Fruit fly (Drosophila melanogaster) whole organism, embryonic: Measurements from ENCODE around the gene CG43137.

ENCODE experiments used
- Abd-B ChIP-seq: fragments of 200-800 bp; sonication (Bioruptor generic); optimal IDR thresholded peaks from 2 replicates; lab custom pipeline; 2018; ENCODE audit warnings: missing biosample characterization, mild to moderate bottlenecking, missing genetic modification characterization, moderate library complexity
- Adf1 ChIP-seq: fragments of 200-800 bp; sonication (Bioruptor generic); IDR thresholded peaks from 2 replicates; pipeline ENCODE4 v1.3.6; 2022; ENCODE audit warnings: missing biosample characterization, missing genetic modification characterization
- Antp ChIP-seq: fragments of 200-800 bp; sonication (Bioruptor generic); optimal IDR thresholded peaks from 3 replicates; lab custom pipeline; 2016; ENCODE audit warnings: missing biosample characterization, missing genetic modification characterization
- Bdp1 ChIP-seq: fragments of 200-800 bp; sonication (Bioruptor generic); optimal IDR thresholded peaks from 3 replicates; lab custom pipeline; 2016; ENCODE audit warnings: missing biosample characterization, missing genetic modification characterization
- CG10267 ChIP-seq: fragments of 200-800 bp; sonication (Bioruptor generic); optimal IDR thresholded peaks from 2 replicates; lab custom pipeline; 2018; ENCODE audit warnings: missing biosample characterization, mild to moderate bottlenecking, missing genetic modification characterization, moderate library complexity
- CG10654 ChIP-seq: fragments of 200-800 bp; sonication (Bioruptor generic); optimal IDR thresholded peaks from 2 replicates; lab custom pipeline; 2016; ENCODE audit warnings: missing biosample characterization, missing genetic modification characterization
- CG11247 ChIP-seq: fragments of 200-800 bp; sonication (Bioruptor generic); IDR thresholded peaks from 2 replicates; pipeline ENCODE4 v1.3.6; 2022; ENCODE audit warnings: missing biosample characterization, missing genetic modification characterization
- CG12769 ChIP-seq: fragments of 200-800 bp; sonication (Bioruptor generic); optimal IDR thresholded peaks from 2 replicates; lab custom pipeline; 2019; ENCODE audit warnings: missing biosample characterization, mild to moderate bottlenecking, missing genetic modification characterization, moderate library complexity
- CG17186 ChIP-seq: fragments of 200-800 bp; sonication (Bioruptor generic); optimal IDR thresholded peaks from 3 replicates; lab custom pipeline; 2017; ENCODE audit warnings: missing biosample characterization, missing genetic modification reagents, missing genetic modification characterization
- CG32532 ChIP-seq: fragments of 200-800 bp; sonication (Bioruptor generic); IDR thresholded peaks from 2 replicates; pipeline ENCODE4 v1.3.6; 2022; ENCODE audit warnings: missing biosample characterization, missing genetic modification characterization
- CG3281 ChIP-seq: fragments of 200-800 bp; sonication (Bioruptor generic); optimal IDR thresholded peaks from 3 replicates; lab custom pipeline; 2017; ENCODE audit warnings: missing biosample characterization, mild to moderate bottlenecking, missing genetic modification characterization
- CG3407 ChIP-seq: fragments of 200-800 bp; sonication (Bioruptor generic); optimal IDR thresholded peaks from 2 replicates; lab custom pipeline; 2018; ENCODE audit warnings: missing biosample characterization, mild to moderate bottlenecking, missing genetic modification characterization
- CG5180 ChIP-seq: fragments of 200-800 bp; sonication (Bioruptor generic); optimal IDR thresholded peaks from 3 replicates; lab custom pipeline; 2017; ENCODE audit warnings: missing biosample characterization, missing genetic modification characterization, mild to moderate bottlenecking, moderate library complexity, missing genetic modification reagents
- CG6654 ChIP-seq: fragments of 200-800 bp; sonication (Bioruptor generic); optimal IDR thresholded peaks from 2 replicates; lab custom pipeline; 2017; ENCODE audit warnings: missing biosample characterization, mild to moderate bottlenecking, missing genetic modification characterization
- CG6791 ChIP-seq: fragments of 200-800 bp; sonication (Bioruptor generic); IDR thresholded peaks from 3 replicates; pipeline ENCODE4 v1.3.6; 2022; ENCODE audit warnings: missing biosample characterization, missing genetic modification characterization; ENCODE audit not compliant: partially characterized antibody
- CG6854 ChIP-seq: fragments of 200-800 bp; sonication (Bioruptor generic); optimal IDR thresholded peaks from 3 replicates; lab custom pipeline; 2017; ENCODE audit warnings: missing biosample characterization, mild to moderate bottlenecking, missing genetic modification characterization
- CG7928 ChIP-seq: fragments of 200-800 bp; sonication (Bioruptor generic); optimal IDR thresholded peaks from 2 replicates; lab custom pipeline; 2017; ENCODE audit warnings: missing biosample characterization, mild to moderate bottlenecking, missing genetic modification characterization
- CG8388 ChIP-seq: fragments of 200-800 bp; sonication (Bioruptor generic); optimal IDR thresholded peaks from 2 replicates; lab custom pipeline; 2019; ENCODE audit warnings: missing biosample characterization, mild to moderate bottlenecking, missing genetic modification characterization, moderate library complexity
- CG8765 ChIP-seq: fragments of 200-800 bp; sonication (Bioruptor generic); IDR thresholded peaks from 2 replicates; pipeline ENCODE4 v1.3.6; 2022; ENCODE audit warnings: missing biosample characterization, missing genetic modification characterization
- CG8944 ChIP-seq: fragments of 200-800 bp; sonication (Bioruptor generic); optimal IDR thresholded peaks from 3 replicates; lab custom pipeline; 2016; ENCODE audit warnings: missing biosample characterization, missing genetic modification characterization
- Chrac-16 ChIP-seq: fragments of 200-800 bp; sonication (Bioruptor generic); optimal IDR thresholded peaks from 3 replicates; lab custom pipeline; 2016; ENCODE audit warnings: missing biosample characterization, missing genetic modification characterization
- CkIIα-i1 ChIP-seq: fragments of 200-800 bp; sonication (Bioruptor generic); IDR thresholded peaks from 2 replicates; pipeline ENCODE4 v1.3.6; 2022; ENCODE audit warnings: missing biosample characterization, missing genetic modification characterization
- Doc2 ChIP-seq: fragments of 200-800 bp; sonication (Bioruptor generic); IDR thresholded peaks from 2 replicates; pipeline ENCODE4 v1.3.6; 2022; ENCODE audit warnings: missing biosample characterization, missing genetic modification characterization
- HmgZ ChIP-seq: fragments of 200-800 bp; sonication (Bioruptor generic); optimal IDR thresholded peaks from 2 replicates; lab custom pipeline; 2018; ENCODE audit warnings: missing biosample characterization, mild to moderate bottlenecking, missing genetic modification characterization
- Lpt ChIP-seq: fragments of >200 bp; optimal IDR thresholded peaks from 2 replicates; lab custom pipeline; 2018; ENCODE audit warnings: missing biosample characterization, missing genetic modification characterization
- Myb ChIP-seq: fragments of 200-800 bp; sonication (Bioruptor generic); optimal IDR thresholded peaks from 2 replicates; lab custom pipeline; 2016; ENCODE audit warnings: missing biosample characterization, missing genetic modification characterization
- NC2α ChIP-seq: fragments of 200-800 bp; sonication (Bioruptor generic); optimal IDR thresholded peaks from 2 replicates; lab custom pipeline; 2016; ENCODE audit warnings: missing biosample characterization, missing genetic modification characterization
- NK7.1 ChIP-seq: fragments of 200-800 bp; sonication (Bioruptor generic); optimal IDR thresholded peaks from 3 replicates; lab custom pipeline; 2016; ENCODE audit warnings: missing biosample characterization, missing genetic modification characterization
- NfI ChIP-seq: fragments of 200-800 bp; sonication (Bioruptor generic); optimal IDR thresholded peaks from 3 replicates; lab custom pipeline; 2018; ENCODE audit warnings: missing biosample characterization, mild to moderate bottlenecking, missing genetic modification characterization, moderate library complexity
- Sin3A ChIP-seq: fragments of >200 bp; optimal IDR thresholded peaks from 2 replicates; lab custom pipeline; 2018
- Sox100B ChIP-seq: fragments of 200-800 bp; sonication (Bioruptor generic); optimal IDR thresholded peaks from 3 replicates; lab custom pipeline; 2018; ENCODE audit warnings: missing biosample characterization, mild to moderate bottlenecking, missing genetic modification characterization
- Stat92E ChIP-seq, 3 experiments: fragments of >200 bp in 2 of 3; fragments of 200-800 bp in 1 of 3; sonication (Bioruptor generic) in 1 of 3; optimal IDR thresholded peaks; 2 replicates each; lab custom pipeline; 2017 to 2019; ENCODE audit warnings: missing biosample characterization in 3 of 3, missing genetic modification characterization in 3 of 3, mild to moderate bottlenecking in 1 of 3, moderate library complexity in 1 of 3
- TFAM ChIP-seq: fragments of 200-800 bp; sonication (Bioruptor generic); optimal IDR thresholded peaks from 2 replicates; lab custom pipeline; 2017; ENCODE audit warnings: missing biosample characterization, missing genetic modification characterization, inconsistent platforms
- Xrp1 ChIP-seq: fragments of 200-800 bp; sonication (Bioruptor generic); IDR thresholded peaks from 2 replicates; pipeline ENCODE4 v1.3.6; 2022; ENCODE audit warnings: missing biosample characterization, missing genetic modification characterization
- az2 ChIP-seq: fragments of 200-800 bp; sonication (Bioruptor generic); optimal IDR thresholded peaks from 3 replicates; lab custom pipeline; 2016; ENCODE audit warnings: missing biosample characterization, missing genetic modification characterization
- cad ChIP-seq: fragments of >200 bp; optimal IDR thresholded peaks from 2 replicates; lab custom pipeline; 2017; ENCODE audit warnings: missing biosample characterization, missing genetic modification characterization
- chinmo ChIP-seq: fragments of 200-800 bp; sonication (Bioruptor generic); IDR thresholded peaks from 4 replicates; pipeline ENCODE4 v1.3.6; 2022; ENCODE audit warnings: missing biosample characterization, missing genetic modification characterization; ENCODE audit not compliant: partially characterized antibody
- crp ChIP-seq, 2 experiments: fragments of 200-800 bp; sonication (Bioruptor generic); optimal IDR thresholded peaks; 2 replicates in 1 of 2; 3 replicates in 1 of 2; lab custom pipeline; 2017; ENCODE audit warnings: missing biosample characterization in 2 of 2, missing genetic modification characterization in 2 of 2, mild to moderate bottlenecking in 1 of 2, moderate library complexity in 1 of 2
- dimm ChIP-seq: fragments of 200-800 bp; sonication (Bioruptor generic); IDR thresholded peaks from 2 replicates; pipeline ENCODE4 v1.3.6; 2022; ENCODE audit warnings: missing biosample characterization, missing genetic modification characterization
- eve ChIP-seq, 2 experiments: fragments of >200 bp; optimal IDR thresholded peaks; 2 replicates each; lab custom pipeline; 2017; ENCODE audit warnings: missing biosample characterization in 2 of 2, missing genetic modification characterization in 2 of 2
- gsb-n ChIP-seq: fragments of 200-800 bp; sonication (Bioruptor generic); optimal IDR thresholded peaks from 3 replicates; lab custom pipeline; 2018; ENCODE audit warnings: missing biosample characterization, mild to moderate bottlenecking, missing genetic modification characterization
- hbn ChIP-seq: fragments of 200-800 bp; sonication (Bioruptor generic); IDR thresholded peaks from 2 replicates; pipeline ENCODE4 v1.3.6; 2022; ENCODE audit warnings: missing biosample characterization, missing genetic modification characterization; ENCODE audit not compliant: partially characterized antibody
- knrl ChIP-seq: fragments of 200-800 bp; sonication (Bioruptor generic); IDR thresholded peaks from 3 replicates; pipeline ENCODE4 v1.3.6; 2022; ENCODE audit warnings: missing biosample characterization, missing genetic modification characterization; ENCODE audit not compliant: partially characterized antibody
- lmd ChIP-seq: fragments of 200-800 bp; sonication (Bioruptor generic); IDR thresholded peaks from 2 replicates; pipeline ENCODE4 v1.3.6; 2022; ENCODE audit warnings: missing biosample characterization, missing genetic modification characterization
- org-1 ChIP-seq: fragments of 200-800 bp; sonication (Bioruptor generic); optimal IDR thresholded peaks from 2 replicates; lab custom pipeline; 2017; ENCODE audit warnings: missing biosample characterization, missing genetic modification characterization
- ranshi ChIP-seq: fragments of 200-800 bp; sonication (Bioruptor generic); IDR thresholded peaks from 2 replicates; pipeline ENCODE4 v1.3.6; 2022; ENCODE audit warnings: missing biosample characterization, missing genetic modification characterization
- slbo ChIP-seq: fragments of 200-800 bp; sonication (Bioruptor generic); IDR thresholded peaks from 2 replicates; pipeline ENCODE4 v1.3.6; 2022; ENCODE audit warnings: missing biosample characterization, missing genetic modification characterization
- ttk ChIP-seq: fragments of 200-800 bp; sonication (Bioruptor generic); IDR thresholded peaks from 2 replicates; pipeline ENCODE4 v2.1.2; 2022; ENCODE audit warnings: missing biosample characterization, missing genetic modification characterization
- tup ChIP-seq: fragments of 200-800 bp; sonication (Bioruptor generic); optimal IDR thresholded peaks from 2 replicates; lab custom pipeline; 2016; ENCODE audit warnings: missing biosample characterization, mild to moderate bottlenecking, missing genetic modification characterization, moderate library complexity
- tx ChIP-seq: fragments of 200-800 bp; sonication (Bioruptor generic); optimal IDR thresholded peaks from 2 replicates; lab custom pipeline; 2016; ENCODE audit warnings: missing biosample characterization, missing genetic modification characterization
- zen2 ChIP-seq: fragments of 200-800 bp; sonication (Bioruptor generic); IDR thresholded peaks from 3 replicates; pipeline ENCODE4 v1.3.6; 2022; ENCODE audit warnings: missing biosample characterization, missing genetic modification characterization; ENCODE audit not compliant: partially characterized antibody

The CG43137 gene

DNA sequence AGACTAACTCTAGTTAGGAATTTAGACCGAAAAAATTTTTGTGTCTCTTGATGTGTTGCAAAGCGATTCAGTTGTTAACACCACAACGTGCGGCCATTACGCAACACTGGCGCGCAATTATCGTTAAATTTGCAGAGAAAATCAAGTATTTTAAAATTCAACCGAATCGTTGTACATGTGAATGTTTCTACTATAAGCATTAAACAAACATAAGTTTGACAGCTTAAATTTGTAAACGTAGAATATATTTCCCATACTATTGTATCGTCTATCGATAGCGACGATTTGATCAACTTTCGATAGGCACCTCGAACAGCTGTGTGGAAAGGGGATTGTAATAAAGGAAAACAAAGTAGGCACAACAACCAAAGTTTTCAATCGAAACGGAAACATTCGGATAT lies 14.6 kb upstream of the CG43137 start, which contains the start of the genes Usp30 and CG16721 (continued):
- TF ChIP-seq CG8944 (peak; percentile 19), crp (GFP tag; optimal IDR thresholded peaks at IDR 0.05; lab: Kevin White, UChicago) (peak; percentile 42 to 88), Xrp1 (GFP tag; lab: Robert Waterston, UW) (0 out of 2 replicates have a peak, but pooled peaks have one; percentile 32), CG3407 (GFP tag; lab: Kevin White, UChicago) (no peak), Doc2 (GFP tag; lab: Robert Waterston, UW) (no peak), Chrac-16 (peak; percentile 21), CG8388 (GFP tag; lab: Kevin White, UChicago) (no peak), ranshi (GFP tag; lab: Robert Waterston, UW) (no peak), CG3281 (GFP tag; lab: Kevin White, UChicago) (peak; percentile 40), CG7928 (GFP tag; lab: Kevin White, UChicago) (no peak), Bdp1 (GFP tag; lab: Kevin White, UChicago) (peak; percentile 22), lmd (GFP tag; lab: Robert Waterston, UW) (no peak), tup (GFP tag; lab: Kevin White, UChicago) (no peak), HmgZ (tag; lab: Kevin White, UChicago) (peak; percentile 76), tx (GFP tag; lab: Kevin White, UChicago) (peak; percentile 37), ttk (GFP tag; lab: Robert Waterston, UW) (no peak), dimm (GFP tag; lab: Robert Waterston, UW) (no peak), NK7.1 (no peak), Antp (GFP tag; lab: Kevin White, UChicago) (peak; percentile 69), CG17186 (GFP tag; lab: Kevin White, UChicago) (peak; percentile 81), CG10654 (GFP tag; lab: Kevin White, UChicago) (peak; percentile 17), Sin3A (lab: Kevin White, UChicago) (peak; percentile 60), CG6854 (GFP tag; lab: Kevin White, UChicago) (no peak), Myb (GFP tag; lab: Kevin White, UChicago) (peak; percentile 65), CG32532 (GFP tag; lab: Robert Waterston, UW) (0 out of 2 replicates have a peak, but pooled peaks have one; percentile 28), slbo (GFP tag; lab: Robert Waterston, UW) (peak; percentile 45), hbn (peak; percentile 69), CG11247 (peak; percentile 40; the same call in 1 of the 2 replicates), CG10267 (tag; lab: Kevin White, UChicago) (peak; percentile 97), az2 (GFP tag; lab: Kevin White, UChicago) (peak; percentile 6), gsb-n (tag; lab: Kevin White, UChicago) (no peak), NC2α (GFP tag; lab: Kevin White, UChicago) (no peak), CG6654 (GFP tag; lab: Kevin White, UChicago) (no peak), Lpt (GFP tag; lab: Kevin White, UChicago) (no peak), CG5180 (GFP tag; lab: Kevin White, UChicago) (no peak), knrl (GFP tag; lab: Robert Waterston, UW) (peak; percentile 67), chinmo (GFP tag; lab: Robert Waterston, UW) (0 out of 4 replicates have a peak, but pooled peaks have one; percentile 31), Sox100B (GFP tag; lab: Kevin White, UChicago) (no peak), CG12769 (no peak), TFAM (GFP tag; lab: Kevin White, UChicago) (no peak), org-1 (GFP tag; lab: Kevin White, UChicago) (no peak), eve (GFP tag; optimal IDR thresholded peaks at IDR 0.05; lab: Kevin White, UChicago) (no peak), NfI (GFP tag; lab: Kevin White, UChicago) (peak; percentile 56), CkIIα-i1 (no peak), Abd-B (GFP tag; lab: Kevin White, UChicago) (peak; percentile 9), Stat92E (GFP tag; optimal IDR thresholded peaks at IDR 0.05; lab: Kevin White, UChicago) (no peak), CG6791 (GFP tag; lab: Robert Waterston, UW) (peak; percentile 71; the same call in 2 of the 3 replicates), Adf1 (no peak), zen2 (GFP tag; lab: Robert Waterston, UW) (peak; percentile 47; the same call in 1 of the 3 replicates), cad (GFP tag; lab: Kevin White, UChicago) (no peak), CG8765 (GFP tag; lab: Robert Waterston, UW) (no peak)
